Worm (Caenorhabditis elegans) whole organism, mixed stage, embryonic: ENCODE results near the gene clec-229.

ENCODE experiments used
- nhr-76 ChIP-seq: sonication (generic microtip); optimal IDR thresholded peaks from 2 replicates; lab custom pipeline; 2017; ENCODE audit warnings: missing biosample characterization, missing genetic modification characterization
- ztf-11 ChIP-seq: fragments of 150-350 bp; optimal IDR thresholded peaks from 2 replicates; lab custom pipeline; 2014; ENCODE audit warnings: missing biosample characterization, missing genetic modification characterization

- TF ChIP-seq ztf-11 (tag; lab: Kevin White, UChicago) (no peak), nhr-76 (tag; lab: Kevin White, UChicago) (no peak)
Measured at ce11 chrV:15379817-15380216, 38.5 kb upstream of the clec-229 start, which contains the start of gene srh-251.
